Fruit fly (Drosophila melanogaster): ENCODE data around the gene CG6168.

DNA sequence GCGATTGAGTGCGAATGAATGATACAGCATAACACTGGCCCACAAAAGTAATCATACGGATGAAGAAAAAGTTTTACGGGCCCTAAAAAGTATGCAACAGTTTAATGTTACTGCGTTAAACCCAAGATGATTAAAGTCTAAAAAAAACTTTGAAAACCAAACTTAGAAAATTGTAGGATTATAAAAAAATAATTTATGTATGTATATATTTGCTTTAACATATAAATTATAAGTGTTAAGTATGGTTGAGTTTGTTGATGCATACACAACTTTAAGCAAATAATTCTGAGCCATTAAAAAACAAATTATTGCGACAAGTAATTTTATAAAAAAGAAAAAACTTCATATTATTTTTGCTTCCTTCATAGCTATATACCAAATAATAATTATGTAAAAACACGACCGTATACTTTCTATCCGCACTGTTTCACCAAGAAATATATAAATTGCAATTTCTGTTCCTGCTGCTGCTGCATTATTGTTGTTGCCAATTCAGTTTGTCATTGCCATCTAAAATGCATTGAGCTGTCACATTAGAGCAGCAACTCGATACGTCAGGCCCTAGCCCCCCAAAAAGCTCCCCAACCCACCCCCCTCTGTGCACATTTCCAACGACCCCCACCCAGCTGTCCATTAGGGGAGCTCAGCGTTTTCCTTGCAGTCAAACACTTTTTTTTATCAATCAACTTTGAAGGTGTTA is 23.0 kb downstream of the CG6168 start:
- TF ChIP-seq psq (optimal IDR thresholded peaks at IDR 0.05) (no peak), pan (optimal IDR thresholded peaks at IDR 0.05) (no peak), usp (GFP tag; optimal IDR thresholded peaks at IDR 0.05) (no peak), CG8478 (optimal IDR thresholded peaks at IDR 0.05) (no peak), Dll (optimal IDR thresholded peaks at IDR 0.05) (no peak), EcR (GFP tag; optimal IDR thresholded peaks at IDR 0.05) (no peak)

Measured in whole organism.